Fruit fly (Drosophila melanogaster): ENCODE measurements around the gene mira.
A peak's percentile ranks its signal among the peaks of the same experiment; 100 is the strongest.

Gene mira

DNA sequence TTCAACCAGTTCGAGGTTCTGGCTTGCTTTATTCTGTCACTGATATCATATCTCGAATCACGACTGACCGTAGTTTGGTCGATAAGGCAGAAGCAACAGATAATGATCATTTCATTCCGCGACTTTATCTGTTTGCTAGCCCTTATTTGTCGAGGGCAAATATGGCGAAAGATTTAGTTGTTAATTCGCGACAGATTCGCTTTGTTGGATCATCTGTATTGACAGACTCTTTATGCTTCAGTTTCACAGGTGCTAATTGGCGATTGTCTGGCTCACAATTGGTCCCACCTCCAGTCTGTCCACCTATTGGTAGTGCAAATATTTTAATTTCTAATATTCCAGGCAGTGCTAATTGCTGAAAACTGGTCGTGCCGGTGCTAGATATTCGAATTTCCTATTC, 10.6 kb downstream of the mira start (continued):
- TF ChIP-seq CG13775 (GFP tag; optimal IDR thresholded peaks at IDR 0.05) = no peak
- no peak for TF ChIP-seq ranshi (GFP tag; IDR thresholded peaks at IDR 0.05)
- no peak for TF ChIP-seq CG2129 (GFP tag; IDR thresholded peaks at IDR 0.05; ENCODE audit: partially characterized antibody)
- no peak for TF ChIP-seq CG14441 (GFP tag; IDR thresholded peaks at IDR 0.05)
- peak; percentile 33 for TF ChIP-seq HHEX (GFP tag; optimal IDR thresholded peaks at IDR 0.05)
- no peak for TF ChIP-seq CG10321 (GFP tag; IDR thresholded peaks at IDR 0.05)
- TF ChIP-seq Oaz (GFP tag; IDR thresholded peaks at IDR 0.05) = no peak
- no peak for TF ChIP-seq Tbp (GFP tag; optimal IDR thresholded peaks at IDR 0.05)
- no peak for TF ChIP-seq CG15073 (GFP tag; optimal IDR thresholded peaks at IDR 0.05)
- TF ChIP-seq CG10209 (GFP tag; optimal IDR thresholded peaks at IDR 0.05) = peak; percentile 4
- TF ChIP-seq slp2 (GFP tag; optimal IDR thresholded peaks at IDR 0.05) = no peak
- TF ChIP-seq MTF-1 (GFP tag; optimal IDR thresholded peaks at IDR 0.05; ENCODE audit: borderline replicate concordance) = no peak
- no peak for TF ChIP-seq CG13296 (GFP tag; optimal IDR thresholded peaks at IDR 0.05)
- no peak for TF ChIP-seq CG3847 (GFP tag; IDR thresholded peaks at IDR 0.05)
- TF ChIP-seq kay (GFP tag; optimal IDR thresholded peaks at IDR 0.05) = no peak
- TF ChIP-seq CG15269 (tag; optimal IDR thresholded peaks at IDR 0.05) = no peak
- no peak for TF ChIP-seq gcm2 (GFP tag; optimal IDR thresholded peaks at IDR 0.05)
- TF ChIP-seq Sox102F (GFP tag; optimal IDR thresholded peaks at IDR 0.05) = no peak
- TF ChIP-seq abd-A (tag; optimal IDR thresholded peaks at IDR 0.05) = no peak
- TF ChIP-seq dm (GFP tag; optimal IDR thresholded peaks at IDR 0.05) = no peak
- TF ChIP-seq danr (GFP tag; IDR thresholded peaks at IDR 0.05) = no peak
- no peak for TF ChIP-seq Eip74EF (GFP tag; optimal IDR thresholded peaks at IDR 0.05)
- TF ChIP-seq CG18599 (GFP tag; optimal IDR thresholded peaks at IDR 0.05) = peak; percentile 50
- TF ChIP-seq Fer2 (tag; optimal IDR thresholded peaks at IDR 0.05) = peak; percentile 1
- no peak for TF ChIP-seq Vsx1 (GFP tag; optimal IDR thresholded peaks at IDR 0.05)
- no peak for TF ChIP-seq vvl (GFP tag; IDR thresholded peaks at IDR 0.05)
- TF ChIP-seq CG3838 (GFP tag; optimal IDR thresholded peaks at IDR 0.05) = no peak
- peak; percentile 45 for TF ChIP-seq CG15514 (GFP tag; optimal IDR thresholded peaks at IDR 0.05)
- no peak for TF ChIP-seq PHDP (tag; optimal IDR thresholded peaks at IDR 0.05)
- no peak for TF ChIP-seq Usf (GFP tag; optimal IDR thresholded peaks at IDR 0.05)
- TF ChIP-seq Rfx (GFP tag; IDR thresholded peaks at IDR 0.05) = peak; percentile 37; the same call in 1 of the 2 replicates
- no peak for TF ChIP-seq dimm (GFP tag; IDR thresholded peaks at IDR 0.05)
- no peak for TF ChIP-seq CG12236 (GFP tag; optimal IDR thresholded peaks at IDR 0.05)
- no peak for TF ChIP-seq hth (optimal IDR thresholded peaks at IDR 0.05)
- no peak for TF ChIP-seq dpn (GFP tag; optimal IDR thresholded peaks at IDR 0.05)
- no peak for TF ChIP-seq CG1603 (tag; optimal IDR thresholded peaks at IDR 0.05)
- no peak for TF ChIP-seq twi (tag; optimal IDR thresholded peaks at IDR 0.05)
- no peak for TF ChIP-seq vfl (GFP tag; optimal IDR thresholded peaks at IDR 0.05)
- TF ChIP-seq CG6765 (GFP tag; optimal IDR thresholded peaks at IDR 0.05) = peak; percentile 48
- peak; percentile 36 for TF ChIP-seq BtbVII (GFP tag; optimal IDR thresholded peaks at IDR 0.05)
- TF ChIP-seq Ets97D (GFP tag; optimal IDR thresholded peaks at IDR 0.05) = no peak
- TF ChIP-seq CG11456 (GFP tag; IDR thresholded peaks at IDR 0.05) = no peak
- peak; percentile 29; the same call in 1 of the 2 replicates for TF ChIP-seq CG9932 (GFP tag; IDR thresholded peaks at IDR 0.05)
- no peak for TF ChIP-seq gcm (GFP tag; optimal IDR thresholded peaks at IDR 0.05)
- no peak for TF ChIP-seq trh (GFP tag; optimal IDR thresholded peaks at IDR 0.05)
- no peak for TF ChIP-seq mam (GFP tag; optimal IDR thresholded peaks at IDR 0.05)
- TF ChIP-seq CG14710 (tag; optimal IDR thresholded peaks at IDR 0.05) = no peak
- TF ChIP-seq Neu2 (GFP tag; optimal IDR thresholded peaks at IDR 0.05; ENCODE audit: borderline replicate concordance) = no peak
- TF ChIP-seq TFAM (GFP tag; optimal IDR thresholded peaks at IDR 0.05) = no peak
- TF ChIP-seq CG10147 (GFP tag; optimal IDR thresholded peaks at IDR 0.05) = no peak
- TF ChIP-seq CG5245 (GFP tag; optimal IDR thresholded peaks at IDR 0.05) = no peak
- peak; percentile 2 for TF ChIP-seq CG3995 (GFP tag; optimal IDR thresholded peaks at IDR 0.05)
